Fruit fly (Drosophila melanogaster) whole organism, embryonic: ENCODE results near the gene CG45099.

Source experiments
- Awh ChIP-seq: fragments of 200-800 bp; sonication (Bioruptor generic); IDR thresholded peaks from 2 replicates; pipeline ENCODE4, ENCODE4 v1.3.6; 2022; ENCODE audit warnings: missing biosample characterization, missing genetic modification characterization
- CG10209 ChIP-seq: fragments of 200-800 bp; sonication (Bioruptor generic); optimal IDR thresholded peaks from 3 replicates; lab custom pipeline; 2017; ENCODE audit warnings: missing biosample characterization, mild to moderate bottlenecking, missing genetic modification characterization, missing genetic modification reagents
- CG10321 ChIP-seq: fragments of 200-800 bp; sonication (Bioruptor generic); IDR thresholded peaks from 2 replicates; pipeline ENCODE4 v1.3.6; 2022; ENCODE audit warnings: missing biosample characterization, missing genetic modification characterization
- CG10565 ChIP-seq: fragments of 200-800 bp; sonication (Bioruptor generic); optimal IDR thresholded peaks from 3 replicates; lab custom pipeline; 2016; ENCODE audit warnings: missing biosample characterization, mild to moderate bottlenecking, missing genetic modification characterization
- CG11398 ChIP-seq: fragments of 200-800 bp; sonication (Bioruptor generic); optimal IDR thresholded peaks from 2 replicates; lab custom pipeline; 2016; ENCODE audit warnings: missing biosample characterization, missing genetic modification characterization
- CG12071 ChIP-seq: fragments of 200-800 bp; sonication (Bioruptor generic); optimal IDR thresholded peaks from 3 replicates; lab custom pipeline; 2018; ENCODE audit warnings: missing biosample characterization, mild to moderate bottlenecking, missing genetic modification characterization
- CG12391 ChIP-seq: fragments of 200-800 bp; sonication (Bioruptor generic); optimal IDR thresholded peaks from 3 replicates; lab custom pipeline; 2018; ENCODE audit warnings: missing biosample characterization, mild to moderate bottlenecking, missing genetic modification characterization, moderate library complexity
- CG13624 ChIP-seq: fragments of 200-800 bp; sonication (Bioruptor generic); optimal IDR thresholded peaks from 2 replicates; lab custom pipeline; 2016; ENCODE audit warnings: missing biosample characterization, missing genetic modification characterization
- CG13894 ChIP-seq: fragments of 200-800 bp; sonication (Bioruptor generic); optimal IDR thresholded peaks from 3 replicates; lab custom pipeline; 2018; ENCODE audit warnings: missing biosample characterization, mild to moderate bottlenecking, missing genetic modification characterization, moderate library complexity
- CG17186 ChIP-seq: fragments of 200-800 bp; sonication (Bioruptor generic); optimal IDR thresholded peaks from 3 replicates; lab custom pipeline; 2017; ENCODE audit warnings: missing biosample characterization, missing genetic modification reagents, missing genetic modification characterization
- CG18011 ChIP-seq: fragments of 200-800 bp; sonication (Bioruptor generic); optimal IDR thresholded peaks from 2 replicates; lab custom pipeline; 2017; ENCODE audit warnings: missing biosample characterization, missing genetic modification characterization, mild to moderate bottlenecking, moderate library complexity, missing genotype
- CG18262 ChIP-seq: fragments of 200-800 bp; optimal IDR thresholded peaks from 3 replicates; lab custom pipeline; 2019; ENCODE audit warnings: missing biosample characterization, mild to moderate bottlenecking, missing genetic modification characterization, moderate library complexity
- CG18476 ChIP-seq: fragments of 200-800 bp; sonication (Bioruptor generic); optimal IDR thresholded peaks from 2 replicates; lab custom pipeline; 2016; ENCODE audit warnings: missing biosample characterization, mild to moderate bottlenecking, missing genetic modification characterization
- CG2120 ChIP-seq: fragments of 200-800 bp; sonication (Bioruptor generic); optimal IDR thresholded peaks from 3 replicates; lab custom pipeline; 2016; ENCODE audit warnings: missing biosample characterization, missing genetic modification characterization
- CG2199 ChIP-seq: fragments of 200-800 bp; sonication (Bioruptor generic); IDR thresholded peaks from 3 replicates; pipeline ENCODE4 v1.3.6; 2022; ENCODE audit warnings: missing biosample characterization, missing genetic modification characterization
- CG2678 ChIP-seq: fragments of 200-800 bp; sonication (Bioruptor generic); optimal IDR thresholded peaks from 3 replicates; lab custom pipeline; 2019; ENCODE audit warnings: missing biosample characterization, mild to moderate bottlenecking, missing genetic modification characterization, moderate library complexity
- CG2875 ChIP-seq: fragments of 200-800 bp; sonication (Bioruptor generic); optimal IDR thresholded peaks from 2 replicates; lab custom pipeline; 2017; ENCODE audit warnings: missing biosample characterization, mild to moderate bottlenecking, missing genetic modification characterization, missing genetic modification reagents
- CG30020 ChIP-seq: fragments of 200-800 bp; optimal IDR thresholded peaks from 2 replicates; lab custom pipeline; 2019; ENCODE audit warnings: missing biosample characterization, mild to moderate bottlenecking, missing genetic modification characterization, moderate library complexity
- CG31441 ChIP-seq: fragments of 200-800 bp; sonication (Bioruptor generic); IDR thresholded peaks from 2 replicates; pipeline ENCODE4 v1.3.6; 2022; ENCODE audit warnings: missing biosample characterization, missing genetic modification characterization
- CG3407 ChIP-seq: fragments of 200-800 bp; sonication (Bioruptor generic); optimal IDR thresholded peaks from 2 replicates; lab custom pipeline; 2018; ENCODE audit warnings: missing biosample characterization, mild to moderate bottlenecking, missing genetic modification characterization
- CG3847 ChIP-seq: fragments of 200-800 bp; sonication (Bioruptor generic); IDR thresholded peaks from 2 replicates; pipeline ENCODE4 v1.3.6; 2022; ENCODE audit warnings: missing biosample characterization, missing genetic modification characterization
- CG9437 ChIP-seq: fragments of 200-800 bp; sonication (Bioruptor generic); optimal IDR thresholded peaks from 2 replicates; lab custom pipeline; 2018; ENCODE audit warnings: missing biosample characterization, mild to moderate bottlenecking, missing genetic modification characterization
- CkIIα-i1 ChIP-seq: fragments of 200-800 bp; sonication (Bioruptor generic); IDR thresholded peaks from 2 replicates; pipeline ENCODE4 v1.3.6; 2022; ENCODE audit warnings: missing biosample characterization, missing genetic modification characterization
- Dfd ChIP-seq, 2 experiments: fragments of >200 bp; optimal IDR thresholded peaks; 2 replicates each; lab custom pipeline; 2017; ENCODE audit warnings: missing biosample characterization in 2 of 2, missing genetic modification characterization in 2 of 2
- Dip3 ChIP-seq: fragments of 200-800 bp; sonication (Bioruptor generic); optimal IDR thresholded peaks from 3 replicates; lab custom pipeline; 2016; ENCODE audit warnings: missing biosample characterization, missing genetic modification characterization
- Doc2 ChIP-seq: fragments of 200-800 bp; sonication (Bioruptor generic); IDR thresholded peaks from 2 replicates; pipeline ENCODE4 v1.3.6; 2022; ENCODE audit warnings: missing biosample characterization, missing genetic modification characterization
- Drgx ChIP-seq: fragments of 200-800 bp; sonication (Bioruptor generic); IDR thresholded peaks from 2 replicates; pipeline ENCODE4 v1.3.6; 2022; ENCODE audit warnings: missing biosample characterization, missing genetic modification characterization
- Hey ChIP-seq: fragments of 200-800 bp; sonication (Bioruptor generic); optimal IDR thresholded peaks from 3 replicates; lab custom pipeline; 2018; ENCODE audit warnings: missing biosample characterization, mild to moderate bottlenecking, missing genetic modification characterization
- Mad ChIP-seq: fragments of 200-800 bp; sonication (Bioruptor generic); optimal IDR thresholded peaks from 2 replicates; lab custom pipeline; 2016; ENCODE audit warnings: missing biosample characterization, missing genetic modification characterization
- Nf-YC ChIP-seq: fragments of 200-800 bp; optimal IDR thresholded peaks from 3 replicates; lab custom pipeline; 2019; ENCODE audit warnings: missing biosample characterization, mild to moderate bottlenecking, missing genetic modification characterization, moderate library complexity
- PHDP ChIP-seq: fragments of 200-800 bp; sonication (Bioruptor generic); optimal IDR thresholded peaks from 3 replicates; lab custom pipeline; 2018; ENCODE audit warnings: missing biosample characterization, mild to moderate bottlenecking, missing genetic modification characterization, moderate library complexity
- Rx ChIP-seq: fragments of 200-800 bp; sonication (Bioruptor generic); IDR thresholded peaks from 2 replicates; pipeline ENCODE4 v1.3.6; 2022; ENCODE audit warnings: missing biosample characterization, missing genetic modification characterization
- Spps ChIP-seq: fragments of 200-800 bp; sonication (Bioruptor generic); optimal IDR thresholded peaks from 2 replicates; lab custom pipeline; 2018; ENCODE audit warnings: missing biosample characterization, mild to moderate bottlenecking, missing genetic modification characterization
- Sry-δ ChIP-seq: fragments of 200-800 bp; sonication (Bioruptor generic); optimal IDR thresholded peaks from 2 replicates; lab custom pipeline; 2016; ENCODE audit warnings: missing biosample characterization, missing genetic modification characterization
- bab2 ChIP-seq: fragments of 200-800 bp; sonication (Bioruptor generic); optimal IDR thresholded peaks from 2 replicates; lab custom pipeline; 2016; ENCODE audit warnings: missing biosample characterization, missing genetic modification characterization
- bbx ChIP-seq: fragments of 200-800 bp; sonication (Bioruptor generic); IDR thresholded peaks from 2 replicates; pipeline ENCODE4 v1.3.6; 2022; ENCODE audit warnings: missing biosample characterization, missing genetic modification characterization; ENCODE audit not compliant: partially characterized antibody
- corto ChIP-seq: fragments of 200-800 bp; sonication (Bioruptor generic); optimal IDR thresholded peaks from 2 replicates; lab custom pipeline; 2016; ENCODE audit warnings: missing biosample characterization, mild to moderate bottlenecking, missing genetic modification characterization, moderate library complexity
- da ChIP-seq: fragments of 200-800 bp; sonication (Bioruptor generic); optimal IDR thresholded peaks from 2 replicates; lab custom pipeline; 2016; ENCODE audit warnings: missing biosample characterization, missing genetic modification characterization
- gcm ChIP-seq: fragments of 200-800 bp; sonication (Bioruptor generic); optimal IDR thresholded peaks from 2 replicates; lab custom pipeline; 2019; ENCODE audit warnings: missing biosample characterization, mild to moderate bottlenecking, missing genetic modification characterization, moderate library complexity
- jumu ChIP-seq: fragments of 200-800 bp; sonication (Bioruptor generic); optimal IDR thresholded peaks from 3 replicates; lab custom pipeline; 2016; ENCODE audit warnings: missing biosample characterization, missing genetic modification characterization
- nau ChIP-seq: fragments of 200-800 bp; sonication (Bioruptor generic); optimal IDR thresholded peaks from 3 replicates; lab custom pipeline; 2017; ENCODE audit warnings: missing biosample characterization, mild to moderate bottlenecking, missing genetic modification characterization, missing genetic modification reagents
- p53 ChIP-seq: fragments of 200-800 bp; sonication (Bioruptor generic); optimal IDR thresholded peaks from 2 replicates; lab custom pipeline; 2016; ENCODE audit warnings: missing biosample characterization, missing genetic modification characterization
- psq ChIP-seq: fragments of 200-800 bp; sonication (Bioruptor generic); optimal IDR thresholded peaks from 2 replicates; lab custom pipeline; 2017; ENCODE audit warnings: missing biosample characterization, missing genetic modification characterization
- row ChIP-seq: fragments of 200-800 bp; sonication (Bioruptor generic); IDR thresholded peaks from 3 replicates; pipeline ENCODE4 v1.3.6; 2022; ENCODE audit warnings: missing biosample characterization, missing genetic modification characterization
- sens-2 ChIP-seq: fragments of 200-800 bp; sonication (Bioruptor generic); IDR thresholded peaks from 2 replicates; pipeline ENCODE4 v1.3.6; 2022; ENCODE audit warnings: missing biosample characterization, missing genetic modification characterization
- sisA ChIP-seq: fragments of 200-800 bp; sonication (Bioruptor generic); IDR thresholded peaks from 2 replicates; pipeline ENCODE4 v1.3.6; 2022; ENCODE audit warnings: missing biosample characterization, missing genetic modification characterization
- slp2 ChIP-seq: fragments of 200-800 bp; sonication (Bioruptor generic); optimal IDR thresholded peaks from 2 replicates; lab custom pipeline; 2016; ENCODE audit warnings: missing biosample characterization, missing genetic modification characterization
- stc ChIP-seq: fragments of 200-800 bp; sonication (Bioruptor generic); IDR thresholded peaks from 2 replicates; pipeline ENCODE4 v1.3.6; 2022; ENCODE audit warnings: missing biosample characterization, missing genetic modification characterization
- tio ChIP-seq: fragments of 200-800 bp; sonication (Bioruptor generic); optimal IDR thresholded peaks from 2 replicates; lab custom pipeline; 2017; ENCODE audit warnings: missing biosample characterization, missing genetic modification characterization, inconsistent platforms
- tna ChIP-seq: fragments of 200-800 bp; sonication (Bioruptor generic); IDR thresholded peaks from 2 replicates; pipeline ENCODE4 v1.3.6; 2022; ENCODE audit warnings: missing biosample characterization, missing genetic modification characterization; ENCODE audit not compliant: partially characterized antibody
- yki ChIP-seq: fragments of >200 bp; optimal IDR thresholded peaks from 3 replicates; lab custom pipeline; 2018

The CG45099 gene

dm6 chr3R:22041625-22042282 lies 7.7 kb upstream of the CG45099 start, which contains the start of gene how (continued):
- peak; percentile 96 for TF ChIP-seq row (GFP tag; lab: Robert Waterston, UW)
- TF ChIP-seq CG2875 (GFP tag; lab: Kevin White, UChicago): no peak
- TF ChIP-seq Spps (tag; lab: Kevin White, UChicago): peak; percentile 1
- no peak for TF ChIP-seq tna (GFP tag; lab: Robert Waterston, UW)
- peak; percentile 33 for TF ChIP-seq CG13894 (tag; lab: Kevin White, UChicago)
- peak; percentile 22 for TF ChIP-seq CG30020 (tag; lab: Kevin White, UChicago)
- no peak for TF ChIP-seq CG10321 (GFP tag; lab: Robert Waterston, UW)
- TF ChIP-seq Hey: no peak
- no peak for TF ChIP-seq CG12071 (GFP tag; lab: Kevin White, UChicago)
- no peak for TF ChIP-seq Doc2 (GFP tag; lab: Robert Waterston, UW)
- TF ChIP-seq Dfd (GFP tag; optimal IDR thresholded peaks at IDR 0.05; lab: Kevin White, UChicago): no peak
- no peak for TF ChIP-seq sens-2 (GFP tag; lab: Robert Waterston, UW)
- no peak for TF ChIP-seq CG18011 (GFP tag; lab: Kevin White, UChicago)
- no peak for TF ChIP-seq CG12391 (tag; lab: Kevin White, UChicago)
- TF ChIP-seq CG9437: peak; percentile 4
- no peak for TF ChIP-seq Dip3 (GFP tag; lab: Kevin White, UChicago)
- TF ChIP-seq PHDP (tag; lab: Kevin White, UChicago): peak; percentile 36
- TF ChIP-seq CG31441 (GFP tag; lab: Robert Waterston, UW): no peak; the same call in 1 of the 2 replicates
- no peak for TF ChIP-seq CG10209 (GFP tag; lab: Kevin White, UChicago)
- TF ChIP-seq Rx (GFP tag; lab: Robert Waterston, UW): no peak
- TF ChIP-seq da (GFP tag; lab: Kevin White, UChicago): peak; percentile 63
- TF ChIP-seq CkIIα-i1 (GFP tag; lab: Robert Waterston, UW): no peak
- peak; percentile 24 for TF ChIP-seq nau (GFP tag; lab: Kevin White, UChicago)
- TF ChIP-seq Nf-YC (tag; lab: Kevin White, UChicago): peak; percentile 37
- peak; percentile 84 for TF ChIP-seq CG17186 (GFP tag; lab: Kevin White, UChicago)
- no peak for TF ChIP-seq sisA (GFP tag; lab: Robert Waterston, UW)
- TF ChIP-seq Drgx (GFP tag; lab: Robert Waterston, UW): no peak
- TF ChIP-seq CG18262 (tag; lab: Kevin White, UChicago): peak; percentile 48
- no peak for TF ChIP-seq CG10565 (GFP tag; lab: Kevin White, UChicago)
- no peak for TF ChIP-seq bab2 (GFP tag; lab: Kevin White, UChicago)
- no peak for TF ChIP-seq gcm (GFP tag; lab: Kevin White, UChicago)
- peak; percentile 67 for TF ChIP-seq CG3847 (GFP tag; lab: Robert Waterston, UW)
- TF ChIP-seq CG3407 (GFP tag; lab: Kevin White, UChicago): no peak
- TF ChIP-seq Sry-δ (GFP tag; lab: Kevin White, UChicago): peak; percentile 34
- TF ChIP-seq CG18476: no peak
- TF ChIP-seq CG2120: peak; percentile 26
- TF ChIP-seq stc (GFP tag; lab: Robert Waterston, UW): no peak
- no peak for TF ChIP-seq Awh (GFP tag; lab: Robert Waterston, UW)
- no peak for TF ChIP-seq bbx
- TF ChIP-seq jumu (GFP tag; lab: Kevin White, UChicago): no peak
- TF ChIP-seq CG2199 (GFP tag; lab: Robert Waterston, UW): no peak
- peak; percentile 27 for TF ChIP-seq slp2 (GFP tag; lab: Kevin White, UChicago)
- peak; percentile 23 for TF ChIP-seq Mad
- no peak for TF ChIP-seq tio (GFP tag; lab: Kevin White, UChicago)
- TF ChIP-seq CG2678 (tag; lab: Kevin White, UChicago): peak; percentile 22
- no peak for TF ChIP-seq corto (GFP tag; lab: Kevin White, UChicago)
- TF ChIP-seq yki (lab: Kevin White, UChicago): peak; percentile 97
- peak; percentile 7 for TF ChIP-seq psq (GFP tag; lab: Kevin White, UChicago)
- TF ChIP-seq p53 (GFP tag; lab: Kevin White, UChicago): no peak
- TF ChIP-seq CG13624 (GFP tag; lab: Kevin White, UChicago): peak; percentile 22
- TF ChIP-seq CG11398 (GFP tag; lab: Kevin White, UChicago): no peak
